Worm (Caenorhabditis elegans) whole organism, L4 larva: ENCODE measurements around the gene K07C5.2.

Experiments
- F10B5.3 ChIP-seq: sonication (generic microtip); optimal IDR thresholded peaks from 2 replicates; lab custom pipeline; 2016; ENCODE audit warnings: mild to moderate bottlenecking, missing genetic modification characterization, missing compliant biosample characterization
- F26F4.8 ChIP-seq: fragments of 200-800 bp; sonication (Bioruptor generic); conservative IDR thresholded peaks from 2 replicates; pipeline ENCODE4 v1.3.6; 2022; ENCODE audit warnings: missing genetic modification characterization, missing compliant biosample characterization
- F37D6.2 ChIP-seq: sonication (generic microtip); optimal IDR thresholded peaks from 2 replicates; lab custom pipeline; 2016; ENCODE audit warnings: mild to moderate bottlenecking, missing genetic modification characterization, missing compliant biosample characterization
- R02D3.7 ChIP-seq: fragments of 150-350 bp; sonication (generic microtip); optimal IDR thresholded peaks from 3 replicates; lab custom pipeline; 2014; ENCODE audit warnings: missing biosample characterization, missing genetic modification characterization
- T20F7.1 ChIP-seq: fragments of 200-800 bp; sonication (Bioruptor generic); optimal IDR thresholded peaks from 2 replicates; lab custom pipeline; 2018; ENCODE audit warnings: mild to moderate bottlenecking, missing genetic modification characterization, missing compliant biosample characterization
- Y105C5A.15 ChIP-seq: fragments of 200-800 bp; sonication (Bioruptor generic); IDR thresholded peaks from 2 replicates; pipeline ENCODE4 v1.3.6; 2022; ENCODE audit warnings: missing genetic modification characterization, missing compliant biosample characterization
- Y48G9A.11 ChIP-seq: fragments of 200-800 bp; sonication (Bioruptor generic); IDR thresholded peaks from 2 replicates; pipeline ENCODE4 v1.3.6; 2022; ENCODE audit warnings: missing genetic modification reagents, missing genetic modification characterization, missing compliant biosample characterization
- Y5F2A.4 ChIP-seq: fragments of 200-800 bp; sonication (Bioruptor generic); optimal IDR thresholded peaks from 2 replicates; lab custom pipeline; 2018; ENCODE audit warnings: mild to moderate bottlenecking, missing genetic modification characterization, missing compliant biosample characterization
- ZK546.5 ChIP-seq, 2 experiments: sonication (generic microtip); optimal IDR thresholded peaks; 2 replicates each; lab custom pipeline; 2017; ENCODE audit warnings: missing biosample characterization in 2 of 2, missing genetic modification characterization in 2 of 2
- ama-1 ChIP-seq: fragments of 150-350 bp; optimal IDR thresholded peaks from 2 replicates; lab custom pipeline; 2014; ENCODE audit warnings: inconsistent platforms, mixed read lengths
- ceh-20 ChIP-seq: fragments of 200-800 bp; sonication (Bioruptor generic); IDR thresholded peaks from 2 replicates; pipeline ENCODE4 v1.3.6; 2022; ENCODE audit warnings: missing genetic modification reagents, missing genetic modification characterization, missing compliant biosample characterization
- ceh-28 ChIP-seq: fragments of 150-350 bp; optimal IDR thresholded peaks from 2 replicates; lab custom pipeline; 2014; ENCODE audit warnings: missing biosample characterization, missing genetic modification reagents, missing genetic modification characterization
- ceh-44 ChIP-seq: fragments of 200-800 bp; sonication (Bioruptor generic); IDR thresholded peaks from 2 replicates; pipeline ENCODE4 v1.3.6; 2022; ENCODE audit warnings: missing genetic modification reagents, missing genetic modification characterization, missing compliant biosample characterization
- ceh-82 ChIP-seq: sonication (generic microtip); optimal IDR thresholded peaks from 2 replicates; lab custom pipeline; 2017; ENCODE audit warnings: missing biosample characterization, missing genetic modification characterization
- cey-2 ChIP-seq: sonication (generic microtip); optimal IDR thresholded peaks from 3 replicates; lab custom pipeline; 2017; ENCODE audit warnings: missing genetic modification characterization, mild to moderate bottlenecking, missing compliant biosample characterization, antibody characterized with exemption, borderline replicate concordance; ENCODE audit not compliant: insufficient read depth
- daf-19 ChIP-seq: fragments of 200-800 bp; sonication (Bioruptor generic); conservative IDR thresholded peaks from 2 replicates; pipeline ENCODE4 v1.3.6; 2022; ENCODE audit warnings: missing genetic modification characterization, missing compliant biosample characterization
- dpl-1 ChIP-seq: fragments of 150-350 bp; optimal IDR thresholded peaks from 2 replicates; lab custom pipeline; 2014; ENCODE audit warnings: missing biosample characterization, missing genetic modification reagents, missing genetic modification characterization
- dve-1 ChIP-seq: sonication (generic microtip); optimal IDR thresholded peaks from 2 replicates; lab custom pipeline; 2017; ENCODE audit warnings: antibody characterized with exemption, mild to moderate bottlenecking, missing genetic modification characterization, missing compliant biosample characterization; ENCODE audit not compliant: insufficient read depth
- egl-43 ChIP-seq: fragments of 200-800 bp; sonication (Bioruptor generic); IDR thresholded peaks from 2 replicates; pipeline ENCODE4 v1.3.6; 2022; ENCODE audit warnings: missing genetic modification reagents, missing genetic modification characterization, missing compliant biosample characterization
- hlh-11 ChIP-seq: fragments of 200-800 bp; sonication (Bioruptor generic); optimal IDR thresholded peaks from 2 replicates; lab custom pipeline; 2018; ENCODE audit warnings: mild to moderate bottlenecking, missing genetic modification characterization, missing compliant biosample characterization
- hlh-30 ChIP-seq: sonication (generic microtip); optimal IDR thresholded peaks from 2 replicates; lab custom pipeline; 2017; ENCODE audit warnings: antibody characterized with exemption, mild to moderate bottlenecking, missing genetic modification characterization, missing compliant biosample characterization; ENCODE audit not compliant: insufficient read depth
- lin-13 ChIP-seq: fragments of 150-350 bp; optimal IDR thresholded peaks from 2 replicates; lab custom pipeline; 2014; ENCODE audit warnings: missing biosample characterization, missing genetic modification reagents, missing genetic modification characterization
- lin-15B ChIP-seq: fragments of 150-350 bp; sonication (generic microtip); optimal IDR thresholded peaks from 3 replicates; lab custom pipeline; 2014; ENCODE audit warnings: missing biosample characterization, missing genetic modification characterization
- lin-29 ChIP-seq: fragments of 200-800 bp; sonication (Bioruptor generic); IDR thresholded peaks from 2 replicates; pipeline ENCODE4 v1.3.6; 2022; ENCODE audit warnings: missing genetic modification reagents, missing genetic modification characterization, missing compliant biosample characterization
- lin-39 ChIP-seq: fragments of 150-350 bp; optimal IDR thresholded peaks from 2 replicates; lab custom pipeline; 2014; ENCODE audit warnings: missing biosample characterization, missing genetic modification reagents, missing genetic modification characterization
- lir-3 ChIP-seq: sonication (generic microtip); optimal IDR thresholded peaks from 2 replicates; lab custom pipeline; 2016; ENCODE audit warnings: mild to moderate bottlenecking, missing genetic modification characterization, missing compliant biosample characterization
- lsy-2 ChIP-seq, 2 experiments: fragments of 150-350 bp in 1 of 2; sonication (generic microtip) in 1 of 2; optimal IDR thresholded peaks; 2 replicates each; lab custom pipeline; 2014 to 2017; ENCODE audit warnings: missing biosample characterization in 2 of 2, missing genetic modification characterization in 2 of 2
- madf-5 ChIP-seq, 2 experiments: fragments of 200-800 bp; sonication (Bioruptor generic); IDR thresholded peaks; 2 replicates each; pipeline ENCODE4 v1.3.6; 2022; ENCODE audit warnings: missing compliant biosample characterization in 2 of 2, missing genetic modification characterization in 2 of 2
- madf-9 ChIP-seq: fragments of 200-800 bp; sonication (Bioruptor generic); conservative IDR thresholded peaks from 2 replicates; pipeline ENCODE4 v1.3.6; 2022; ENCODE audit warnings: missing genetic modification reagents, missing genetic modification characterization, missing compliant biosample characterization
- mdl-1 ChIP-seq, 2 experiments: fragments of 150-350 bp in 1 of 2; sonication (generic microtip) in 1 of 2; optimal IDR thresholded peaks; 2 replicates each; lab custom pipeline; 2014 to 2017; ENCODE audit warnings: missing biosample characterization in 2 of 2, missing genetic modification characterization in 2 of 2
- mdt-29 ChIP-seq: fragments of 200-800 bp; sonication (Bioruptor generic); IDR thresholded peaks from 2 replicates; pipeline ENCODE4 v1.3.6; 2022; ENCODE audit warnings: missing genetic modification reagents, missing genetic modification characterization, missing compliant biosample characterization
- mep-1 ChIP-seq: fragments of 150-350 bp; sonication (generic microtip); optimal IDR thresholded peaks from 3 replicates; lab custom pipeline; 2014; ENCODE audit warnings: missing biosample characterization, missing genetic modification characterization
- mxl-2 ChIP-seq: fragments of 200-800 bp; sonication (Bioruptor generic); conservative IDR thresholded peaks from 2 replicates; pipeline ENCODE4 v1.3.6; 2022; ENCODE audit warnings: missing genetic modification reagents, missing genetic modification characterization, missing compliant biosample characterization
- nhr-10 ChIP-seq: fragments of 150-350 bp; optimal IDR thresholded peaks from 2 replicates; lab custom pipeline; 2014; ENCODE audit warnings: missing biosample characterization, missing genetic modification characterization
- nhr-102 ChIP-seq: sonication (generic microtip); optimal IDR thresholded peaks from 2 replicates; lab custom pipeline; 2016; ENCODE audit warnings: mild to moderate bottlenecking, missing genetic modification characterization, moderate library complexity, missing compliant biosample characterization
- nhr-28 ChIP-seq: fragments of 150-350 bp; optimal IDR thresholded peaks from 2 replicates; lab custom pipeline; 2014; ENCODE audit warnings: missing biosample characterization, missing genetic modification characterization
- nhr-41 ChIP-seq: fragments of 200-800 bp; sonication (Bioruptor generic); IDR thresholded peaks from 2 replicates; pipeline ENCODE4 v1.3.6; 2022; ENCODE audit warnings: missing genetic modification reagents, missing genetic modification characterization, missing compliant biosample characterization
- nhr-6 ChIP-seq: fragments of 150-350 bp; optimal IDR thresholded peaks from 2 replicates; lab custom pipeline; 2014; ENCODE audit warnings: missing biosample characterization, missing genetic modification characterization
- nhr-77 ChIP-seq: fragments of 150-350 bp; optimal IDR thresholded peaks from 2 replicates; lab custom pipeline; 2014; ENCODE audit warnings: missing biosample characterization, missing genetic modification characterization
- pha-4 ChIP-seq, 2 experiments: fragments of 150-350 bp in 1 of 2; fragments of 200-800 bp in 1 of 2; sonication (Bioruptor generic) in 1 of 2; IDR thresholded peaks in 1 of 2; optimal IDR thresholded peaks in 1 of 2; 2 replicates each; pipeline versions ENCODE4 v1.3.6 to Lab custom; 2014 to 2022; ENCODE audit warnings: missing genetic modification characterization in 2 of 2, missing genetic modification reagents in 2 of 2, missing biosample characterization in 1 of 2, missing compliant biosample characterization in 1 of 2
- saeg-2 ChIP-seq: fragments of 200-800 bp; sonication (Bioruptor generic); IDR thresholded peaks from 2 replicates; pipeline ENCODE4 v1.3.6; 2022; ENCODE audit warnings: missing genetic modification reagents, missing genetic modification characterization, missing compliant biosample characterization
- sdz-12 ChIP-seq: fragments of 200-800 bp; sonication (Bioruptor generic); optimal IDR thresholded peaks from 2 replicates; lab custom pipeline; 2018; ENCODE audit warnings: mild to moderate bottlenecking, missing genetic modification characterization, missing compliant biosample characterization
- snpc-4 ChIP-seq: fragments of 150-350 bp; optimal IDR thresholded peaks from 2 replicates; lab custom pipeline; 2014; ENCODE audit warnings: missing biosample characterization, missing genetic modification characterization
- tra-1 ChIP-seq: fragments of 200-800 bp; sonication (Bioruptor generic); IDR thresholded peaks from 2 replicates; pipeline ENCODE4 v1.3.6; 2022; ENCODE audit warnings: missing genetic modification reagents, missing genetic modification characterization, missing compliant biosample characterization
- unc-130 ChIP-seq: sonication (generic microtip); optimal IDR thresholded peaks from 2 replicates; lab custom pipeline; 2016; ENCODE audit warnings: missing genetic modification reagents, missing genetic modification characterization, missing compliant biosample characterization
- unc-39 ChIP-seq: sonication (generic microtip); optimal IDR thresholded peaks from 2 replicates; lab custom pipeline; 2017; ENCODE audit warnings: missing biosample characterization, missing genetic modification characterization
- vab-7 ChIP-seq: fragments of 200-800 bp; sonication (Bioruptor generic); IDR thresholded peaks from 2 replicates; pipeline ENCODE4 v1.3.6; 2022; ENCODE audit warnings: missing genetic modification reagents, missing genetic modification characterization, missing compliant biosample characterization
- zfp-2 ChIP-seq: sonication (generic microtip); optimal IDR thresholded peaks from 2 replicates; lab custom pipeline; 2016; ENCODE audit warnings: mild to moderate bottlenecking, missing genetic modification characterization, missing compliant biosample characterization
- zfp-3 ChIP-seq: fragments of 200-800 bp; sonication (Bioruptor generic); conservative IDR thresholded peaks from 2 replicates; pipeline ENCODE4 v1.3.6; 2022; ENCODE audit warnings: missing genetic modification reagents, missing genetic modification characterization, missing compliant biosample characterization
- zip-2 ChIP-seq: fragments of 150-350 bp; optimal IDR thresholded peaks from 2 replicates; lab custom pipeline; 2014; ENCODE audit warnings: missing biosample characterization, missing genetic modification characterization

The K07C5.2 gene

ce11 chrV:10338305-10338992, 851 bp upstream of the K07C5.2 start, which contains the start of gene arx-2:
Gene arx-2, minus strand, starts transcription at chrV:10338355.
- no peak for TF ChIP-seq F26F4.8 (GFP tag; lab: Robert Waterston, UW)
- TF ChIP-seq nhr-28 (tag; lab: Kevin White, UChicago), result peak; percentile 64
- no peak for TF ChIP-seq lin-29 (GFP tag; lab: Robert Waterston, UW)
- TF ChIP-seq lsy-2 (tag; optimal IDR thresholded peaks at IDR 0.05; lab: Kevin White, UChicago), result peak in 1 of 2 experiments; percentile 61
- no peak for TF ChIP-seq ZK546.5 (tag; optimal IDR thresholded peaks at IDR 0.05; lab: Kevin White, UChicago)
- no peak for TF ChIP-seq pha-4 (GFP tag; IDR thresholded peaks at IDR 0.05; lab: Robert Waterston, UW)
- TF ChIP-seq pha-4 (tag; optimal IDR thresholded peaks at IDR 0.05; lab: Kevin White, UChicago), result no peak
- no peak for TF ChIP-seq ceh-28 (tag; lab: Kevin White, UChicago)
- no peak for TF ChIP-seq nhr-6 (tag; lab: Kevin White, UChicago)
- no peak for TF ChIP-seq Y48G9A.11 (GFP tag; lab: Robert Waterston, UW)
- TF ChIP-seq ama-1 (lab: Kevin White, UChicago), result no peak
- TF ChIP-seq R02D3.7 (tag; lab: Kevin White, UChicago), result no peak
- peak; percentile 53 for TF ChIP-seq nhr-77 (tag; lab: Kevin White, UChicago)
- TF ChIP-seq unc-39 (tag; lab: Kevin White, UChicago), result no peak
- TF ChIP-seq lir-3 (tag; lab: Kevin White, UChicago), result no peak
- TF ChIP-seq lin-39 (tag; lab: Kevin White, UChicago), result no peak
- peak; percentile 56 for TF ChIP-seq mep-1 (tag; lab: Kevin White, UChicago)
- TF ChIP-seq tra-1 (GFP tag; lab: Robert Waterston, UW), result no peak
- no peak for TF ChIP-seq nhr-41 (GFP tag; lab: Robert Waterston, UW)
- no peak for TF ChIP-seq mdt-29 (GFP tag; lab: Robert Waterston, UW)
- TF ChIP-seq ceh-82, result no peak
- TF ChIP-seq F10B5.3, result no peak
- TF ChIP-seq zfp-2 (tag; lab: Kevin White, UChicago), result no peak
- TF ChIP-seq saeg-2 (GFP tag; lab: Robert Waterston, UW), result no peak
- TF ChIP-seq unc-130 (GFP tag; lab: Kevin White, UChicago), result peak; percentile 3
- TF ChIP-seq lin-15B (tag; lab: Kevin White, UChicago), result no peak
- no peak for TF ChIP-seq vab-7 (GFP tag; lab: Robert Waterston, UW)
- TF ChIP-seq dve-1 (tag; lab: Kevin White, UChicago), result peak; percentile 41
- TF ChIP-seq Y5F2A.4 (GFP tag; lab: Kevin White, UChicago), result no peak
- TF ChIP-seq T20F7.1 (GFP tag; lab: Kevin White, UChicago), result peak; percentile 27
- no peak for TF ChIP-seq Y105C5A.15 (GFP tag; lab: Robert Waterston, UW)
- TF ChIP-seq lin-13 (GFP tag; lab: Kevin White, UChicago), result no peak
- no peak for TF ChIP-seq zfp-3 (GFP tag; lab: Robert Waterston, UW)
- peak; percentile 29 for TF ChIP-seq hlh-30 (tag; lab: Kevin White, UChicago)
- no peak for TF ChIP-seq F37D6.2 (tag; lab: Kevin White, UChicago)
- TF ChIP-seq madf-5 (GFP tag; IDR thresholded peaks at IDR 0.05; lab: Robert Waterston, UW), result no peak
- TF ChIP-seq ceh-20 (GFP tag; lab: Robert Waterston, UW), result no peak
- TF ChIP-seq snpc-4 (tag; lab: Kevin White, UChicago), result no peak
- TF ChIP-seq egl-43, result no peak
- no peak for TF ChIP-seq hlh-11 (tag; lab: Kevin White, UChicago)
- TF ChIP-seq daf-19 (GFP tag; lab: Robert Waterston, UW), result no peak
- TF ChIP-seq mxl-2 (GFP tag; lab: Robert Waterston, UW), result no peak
- TF ChIP-seq dpl-1, result peak; percentile 49
- no peak for TF ChIP-seq nhr-10 (tag; lab: Kevin White, UChicago)
- TF ChIP-seq madf-9 (GFP tag; lab: Robert Waterston, UW), result no peak
- no peak for TF ChIP-seq zip-2 (tag; lab: Kevin White, UChicago)
- no peak for TF ChIP-seq mdl-1 (tag; optimal IDR thresholded peaks at IDR 0.05; lab: Kevin White, UChicago)
- no peak for TF ChIP-seq sdz-12
- TF ChIP-seq ceh-44, result no peak
- no peak for TF ChIP-seq nhr-102 (tag; lab: Kevin White, UChicago)
- TF ChIP-seq cey-2 (tag; lab: Kevin White, UChicago), result no peak
